Worm (Caenorhabditis elegans) whole organism, mixed stage, embryonic: ENCODE results near the gene fbxc-45.
"Not testable (repeated sequence)": the region's sequence is repeated elsewhere in the genome, so short reads cannot be mapped to it uniquely, and the experiment has no call there.

Source experiments
- M03D4.4 ChIP-seq: sonication (generic microtip); optimal IDR thresholded peaks from 2 replicates; lab custom pipeline; 2017; ENCODE audit warnings: mild to moderate bottlenecking, missing genetic modification characterization, missing compliant biosample characterization
- bed-3 ChIP-seq: fragments of 200-800 bp; sonication (Bioruptor generic); optimal IDR thresholded peaks from 3 replicates; lab custom pipeline; 2018; ENCODE audit warnings: mild to moderate bottlenecking, missing genetic modification characterization, moderate library complexity, missing compliant biosample characterization
- blmp-1 ChIP-seq: fragments of 150-350 bp; optimal IDR thresholded peaks from 2 replicates; lab custom pipeline; 2014; ENCODE audit warnings: missing biosample characterization, missing genetic modification characterization
- ceh-39 ChIP-seq: fragments of 150-350 bp; optimal IDR thresholded peaks from 2 replicates; lab custom pipeline; 2014; ENCODE audit warnings: missing biosample characterization, missing genetic modification characterization
- ceh-43 ChIP-seq: fragments of 200-800 bp; sonication (Bioruptor generic); optimal IDR thresholded peaks from 2 replicates; lab custom pipeline; 2018; ENCODE audit warnings: mild to moderate bottlenecking, missing genetic modification characterization, moderate library complexity, missing compliant biosample characterization
- ceh-83 ChIP-seq: fragments of 200-800 bp; sonication (Bioruptor generic); optimal IDR thresholded peaks from 2 replicates; lab custom pipeline; 2018; ENCODE audit warnings: mild to moderate bottlenecking, missing genetic modification characterization, missing compliant biosample characterization
- ces-1 ChIP-seq: fragments of 150-350 bp; optimal IDR thresholded peaks from 2 replicates; lab custom pipeline; 2014; ENCODE audit warnings: missing biosample characterization, missing genetic modification reagents, missing genetic modification characterization
- cnd-1 ChIP-seq: fragments of 200-800 bp; sonication (Bioruptor generic); optimal IDR thresholded peaks from 2 replicates; lab custom pipeline; 2018; ENCODE audit warnings: mild to moderate bottlenecking, missing genetic modification characterization, missing compliant biosample characterization
- drap-1 ChIP-seq: fragments of 200-800 bp; sonication (Bioruptor generic); optimal IDR thresholded peaks from 3 replicates; lab custom pipeline; 2018; ENCODE audit warnings: mild to moderate bottlenecking, missing genetic modification characterization, missing compliant biosample characterization
- elt-1 ChIP-seq: sonication (generic microtip); optimal IDR thresholded peaks from 2 replicates; lab custom pipeline; 2017; ENCODE audit warnings: missing genetic modification characterization, mild to moderate bottlenecking, missing compliant biosample characterization, antibody characterized with exemption, moderate library complexity, borderline replicate concordance; ENCODE audit not compliant: insufficient read depth
- elt-3 ChIP-seq: fragments of 150-350 bp; optimal IDR thresholded peaks from 2 replicates; lab custom pipeline; 2014; ENCODE audit warnings: missing biosample characterization, missing genetic modification characterization
- flh-1 ChIP-seq: fragments of 200-800 bp; sonication (Bioruptor generic); optimal IDR thresholded peaks from 2 replicates; lab custom pipeline; 2018; ENCODE audit warnings: mild to moderate bottlenecking, missing genetic modification characterization, moderate library complexity, missing compliant biosample characterization
- ham-2 ChIP-seq: fragments of 200-800 bp; sonication (Bioruptor generic); optimal IDR thresholded peaks from 2 replicates; lab custom pipeline; 2018; ENCODE audit warnings: mild to moderate bottlenecking, missing genetic modification characterization, missing compliant biosample characterization
- hlh-1 ChIP-seq: fragments of 150-350 bp; optimal IDR thresholded peaks from 2 replicates; lab custom pipeline; 2014; ENCODE audit warnings: missing biosample characterization, missing genetic modification reagents, missing genetic modification characterization
- lsy-2 ChIP-seq: fragments of 150-350 bp; optimal IDR thresholded peaks from 2 replicates; lab custom pipeline; 2014; ENCODE audit warnings: missing biosample characterization, missing genetic modification characterization
- mab-5 ChIP-seq: fragments of 150-350 bp; optimal IDR thresholded peaks from 2 replicates; lab custom pipeline; 2014; ENCODE audit warnings: missing biosample characterization, missing genetic modification characterization
- mep-1 ChIP-seq: fragments of 150-350 bp; optimal IDR thresholded peaks from 2 replicates; lab custom pipeline; 2017; ENCODE audit warnings: missing biosample characterization, missing genetic modification reagents, missing genetic modification characterization, inconsistent platforms
- nhr-2 ChIP-seq: fragments of 150-350 bp; optimal IDR thresholded peaks from 2 replicates; lab custom pipeline; 2014; ENCODE audit warnings: missing biosample characterization, missing genetic modification characterization
- nhr-76 ChIP-seq: sonication (generic microtip); optimal IDR thresholded peaks from 2 replicates; lab custom pipeline; 2017; ENCODE audit warnings: missing biosample characterization, missing genetic modification characterization
- pha-4 ChIP-seq: fragments of 150-350 bp; optimal IDR thresholded peaks from 2 replicates; lab custom pipeline; 2018; ENCODE audit warnings: missing biosample characterization, missing genetic modification reagents, missing genetic modification characterization
- sem-2 ChIP-seq: fragments of 200-800 bp; sonication (Bioruptor generic); optimal IDR thresholded peaks from 2 replicates; lab custom pipeline; 2018; ENCODE audit warnings: mild to moderate bottlenecking, missing genetic modification characterization, missing compliant biosample characterization
- snpc-4 ChIP-seq: fragments of 150-350 bp; optimal IDR thresholded peaks from 2 replicates; lab custom pipeline; 2014; ENCODE audit warnings: missing biosample characterization, missing genetic modification characterization
- sptf-1 ChIP-seq: sonication (generic microtip); optimal IDR thresholded peaks from 2 replicates; lab custom pipeline; 2017; ENCODE audit warnings: mild to moderate bottlenecking, missing genetic modification characterization, moderate library complexity, missing compliant biosample characterization
- tbx-8 ChIP-seq: fragments of 200-800 bp; sonication (Bioruptor generic); optimal IDR thresholded peaks from 2 replicates; lab custom pipeline; 2018; ENCODE audit warnings: mild to moderate bottlenecking, missing genetic modification characterization, moderate library complexity, missing compliant biosample characterization
- unc-120 ChIP-seq: sonication (generic microtip); optimal IDR thresholded peaks from 2 replicates; lab custom pipeline; 2017; ENCODE audit warnings: missing genetic modification characterization, missing compliant biosample characterization; ENCODE audit not compliant: poor library complexity, severe bottlenecking
- unc-39 ChIP-seq: fragments of 150-350 bp; optimal IDR thresholded peaks from 2 replicates; lab custom pipeline; 2014; ENCODE audit warnings: missing biosample characterization, missing genetic modification characterization
- unc-62 ChIP-seq: fragments of 150-350 bp; optimal IDR thresholded peaks from 2 replicates; lab custom pipeline; 2014; ENCODE audit warnings: missing biosample characterization, missing genetic modification reagents, missing genetic modification characterization
- zip-8 ChIP-seq: fragments of 150-350 bp; optimal IDR thresholded peaks from 2 replicates; lab custom pipeline; 2014; ENCODE audit warnings: missing biosample characterization, missing genetic modification characterization
- ztf-11 ChIP-seq: fragments of 150-350 bp; optimal IDR thresholded peaks from 2 replicates; lab custom pipeline; 2014; ENCODE audit warnings: missing biosample characterization, missing genetic modification characterization

fbxc-45 gene

ce11 chrIV:2917729-2918128, 4.3 kb downstream of the fbxc-45 start, which contains the start of gene Y54G2A.50:
Y54G2A.50 (plus strand) TSS chrIV:2918029.
- not testable (repeated sequence) for TF ChIP-seq zip-8; M03D4.4 (tag; lab: Kevin White, UChicago); mab-5 (tag; lab: Kevin White, UChicago)

ce11 chrIV:2916043-2916442, 6.0 kb downstream of the fbxc-45 start:
- TF ChIP-seq blmp-1 (tag; lab: Kevin White, UChicago) (no peak), elt-3 (tag; lab: Kevin White, UChicago) (no peak), ceh-83 (GFP tag; lab: Kevin White, UChicago) (no peak), zip-8 (no peak), drap-1 (GFP tag; lab: Kevin White, UChicago) (no peak), sptf-1 (no peak), ceh-39 (tag; lab: Kevin White, UChicago) (no peak), ham-2 (GFP tag; lab: Kevin White, UChicago) (no peak)

- no peak for TF ChIP-seq hlh-1 (tag; lab: Kevin White, UChicago)
- TF ChIP-seq drap-1 (GFP tag; lab: Kevin White, UChicago) = no peak
- no peak for TF ChIP-seq flh-1 (GFP tag; lab: Kevin White, UChicago)
- no peak for TF ChIP-seq nhr-76 (tag; lab: Kevin White, UChicago)
- no peak for TF ChIP-seq unc-39 (tag; lab: Kevin White, UChicago)
- TF ChIP-seq M03D4.4 (tag; lab: Kevin White, UChicago) = no peak
- TF ChIP-seq unc-120 (tag; lab: Kevin White, UChicago) = no peak
- no peak for TF ChIP-seq nhr-2 (tag; lab: Kevin White, UChicago)
- no peak for TF ChIP-seq ztf-11
- no peak for TF ChIP-seq blmp-1 (tag; lab: Kevin White, UChicago)
- no peak for TF ChIP-seq mab-5 (tag; lab: Kevin White, UChicago)
- TF ChIP-seq sem-2 = no peak
Observed at ce11 chrIV:2914545-2914944, 7.5 kb downstream of the fbxc-45 start.

- TF ChIP-seq sem-2 = no peak
- TF ChIP-seq M03D4.4 (tag; lab: Kevin White, UChicago) = no peak
- no peak for TF ChIP-seq hlh-1 (tag; lab: Kevin White, UChicago)
- TF ChIP-seq ceh-43 = no peak
- no peak for TF ChIP-seq tbx-8 (GFP tag; lab: Kevin White, UChicago)
- TF ChIP-seq elt-1 (tag; lab: Kevin White, UChicago) = no peak
- no peak for TF ChIP-seq ceh-83 (GFP tag; lab: Kevin White, UChicago)
- no peak for TF ChIP-seq unc-39 (tag; lab: Kevin White, UChicago)
- TF ChIP-seq ham-2 (GFP tag; lab: Kevin White, UChicago) = no peak
- no peak for TF ChIP-seq cnd-1 (tag; lab: Kevin White, UChicago)
- no peak for TF ChIP-seq nhr-2 (tag; lab: Kevin White, UChicago)
- no peak for TF ChIP-seq snpc-4
- TF ChIP-seq mab-5 (tag; lab: Kevin White, UChicago) = no peak
- TF ChIP-seq bed-3 = no peak
Observed at ce11 chrIV:2897644-2898160, 24.3 kb downstream of the fbxc-45 start, which contains the start of gene Y54G2A.36. Y54G2A.36 (plus strand) TSS chrIV:2897694.

- peak; percentile 20 for TF ChIP-seq lsy-2 (tag; lab: Kevin White, UChicago)
Observed at ce11 chrIV:2895986-2896660, 25.9 kb downstream of the fbxc-45 start.

ce11 chrIV:2894630-2895029, 27.4 kb downstream of the fbxc-45 start, which contains the start of gene Y54G2A.19:
Y54G2A.19 (minus strand) TSS chrIV:2894730.
- not testable (repeated sequence) for TF ChIP-seq sem-2; cnd-1 (tag; lab: Kevin White, UChicago); ztf-11

- TF ChIP-seq ces-1 (GFP tag; lab: Kevin White, UChicago) (no peak), ceh-43 (no peak), bed-3 (no peak), elt-3 (tag; lab: Kevin White, UChicago) (no peak), tbx-8 (GFP tag; lab: Kevin White, UChicago) (no peak), mep-1 (tag; lab: Kevin White, UChicago) (no peak), snpc-4 (no peak), ztf-11 (no peak), M03D4.4 (tag; lab: Kevin White, UChicago) (no peak), drap-1 (GFP tag; lab: Kevin White, UChicago) (no peak), unc-62 (GFP tag; lab: Kevin White, UChicago) (no peak), blmp-1 (tag; lab: Kevin White, UChicago) (no peak), pha-4 (tag; lab: Kevin White, UChicago) (no peak), hlh-1 (tag; lab: Kevin White, UChicago) (no peak), lsy-2 (tag; lab: Kevin White, UChicago) (no peak)
Observed at ce11 chrIV:2893486-2893842, 28.6 kb downstream of the fbxc-45 start.
